Fruit fly (Drosophila melanogaster) whole organism: ENCODE results near the gene Icmt.

Experiments used
- CG8478 ChIP-seq: fragments of >200 bp; optimal IDR thresholded peaks from 2 replicates; lab custom pipeline; 2018; ENCODE audit warnings: inconsistent platforms
- EcR ChIP-seq, 2 experiments: fragments of >200 bp; optimal IDR thresholded peaks; 2 replicates each; lab custom pipeline; 2017; ENCODE audit warnings: missing biosample characterization in 2 of 2, missing genetic modification characterization in 2 of 2, missing genetic modification reagents in 2 of 2
- pan ChIP-seq: fragments of >200 bp; optimal IDR thresholded peaks from 2 replicates; lab custom pipeline; 2017
- psq ChIP-seq: fragments of >200 bp; optimal IDR thresholded peaks from 2 replicates; lab custom pipeline; 2017
- usp ChIP-seq: fragments of >200 bp; optimal IDR thresholded peaks from 2 replicates; lab custom pipeline; 2017; ENCODE audit warnings: missing biosample characterization, missing genetic modification characterization, mixed read lengths

DNA sequence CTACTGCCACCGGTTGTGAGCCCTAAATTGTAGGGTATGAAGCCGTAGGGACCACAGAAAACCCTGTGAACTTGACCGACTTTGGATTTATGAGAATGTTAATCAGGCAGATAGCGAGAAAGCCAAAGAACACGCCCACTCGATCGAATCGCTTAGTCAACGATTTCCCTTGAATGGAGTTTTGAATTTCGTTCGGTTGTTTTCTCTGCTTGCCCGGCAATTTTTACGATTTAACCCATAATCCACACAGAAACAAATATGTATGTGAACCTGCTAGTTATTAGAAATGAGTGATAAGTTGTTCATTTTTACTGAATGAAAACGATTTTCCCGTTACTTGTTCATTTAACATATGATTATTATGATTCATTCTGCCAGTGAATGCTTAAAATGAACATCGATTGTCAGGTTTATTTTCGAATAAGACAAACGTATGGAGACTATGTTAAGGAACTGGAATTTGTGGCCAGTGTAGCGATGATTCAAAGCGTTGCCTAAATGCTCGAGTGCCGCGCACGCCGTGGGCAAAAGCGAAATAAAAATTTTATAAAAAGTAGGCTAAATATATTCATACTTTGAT, 12.1 kb downstream of the Icmt start:
- TF ChIP-seq psq (lab: Kevin White, UChicago) (no peak), CG8478 (lab: Kevin White, UChicago) (no peak), pan (lab: Kevin White, UChicago) (no peak), EcR (GFP tag; optimal IDR thresholded peaks at IDR 0.05; lab: Kevin White, UChicago) (no peak), usp (GFP tag; lab: Kevin White, UChicago) (no peak)
